Fruit fly (Drosophila melanogaster) whole organism, adult: ENCODE results near the gene abs.

Experiments
- CG12768 ChIP-seq: fragments of 200-800 bp; sonication (Bioruptor generic); optimal IDR thresholded peaks from 2 replicates; lab custom pipeline; 2017; ENCODE audit warnings: missing biosample characterization, missing genetic modification characterization, mild to moderate bottlenecking, moderate library complexity, missing genetic modification reagents
- CG14711 ChIP-seq: fragments of 200-800 bp; sonication (Bioruptor generic); optimal IDR thresholded peaks from 2 replicates; lab custom pipeline; 2018; ENCODE audit warnings: missing biosample characterization, mild to moderate bottlenecking, missing genetic modification characterization, moderate library complexity
- CG33017 ChIP-seq: fragments of 200-800 bp; sonication (Bioruptor generic); optimal IDR thresholded peaks from 2 replicates; lab custom pipeline; 2018; ENCODE audit warnings: missing biosample characterization, mild to moderate bottlenecking, missing genetic modification characterization, moderate library complexity
- CG5204 ChIP-seq: fragments of 200-800 bp; sonication (Bioruptor generic); optimal IDR thresholded peaks from 2 replicates; lab custom pipeline; 2016; ENCODE audit warnings: missing biosample characterization, missing genetic modification characterization
- CG7101 ChIP-seq: fragments of 200-800 bp; sonication (Bioruptor generic); optimal IDR thresholded peaks from 2 replicates; lab custom pipeline; 2018; ENCODE audit warnings: missing biosample characterization, mild to moderate bottlenecking, missing genetic modification characterization, moderate library complexity
- Clk ChIP-seq: fragments of 200-800 bp; sonication (Bioruptor generic); optimal IDR thresholded peaks from 2 replicates; lab custom pipeline; 2017; ENCODE audit warnings: missing biosample characterization, missing genetic modification characterization
- Hr96 ChIP-seq: fragments of 200-800 bp; sonication (Bioruptor generic); optimal IDR thresholded peaks from 2 replicates; lab custom pipeline; 2016; ENCODE audit warnings: missing biosample characterization, missing genetic modification characterization
- Mnt ChIP-seq: fragments of 200-800 bp; sonication (Bioruptor generic); optimal IDR thresholded peaks from 2 replicates; lab custom pipeline; 2016; ENCODE audit warnings: missing biosample characterization, mild to moderate bottlenecking, missing genetic modification characterization
- kay ChIP-seq: fragments of 200-800 bp; sonication (Bioruptor generic); peaks from one replicate; lab custom pipeline; 2016; ENCODE audit warnings: missing biosample characterization, missing genetic modification characterization, borderline replicate concordance
- ovo ChIP-seq: fragments of 200-800 bp; sonication (Bioruptor generic); optimal IDR thresholded peaks from 2 replicates; lab custom pipeline; 2016; ENCODE audit warnings: missing biosample characterization, missing genetic modification characterization
- pad ChIP-seq: fragments of 200-800 bp; sonication (Bioruptor generic); optimal IDR thresholded peaks from 3 replicates; lab custom pipeline; 2017; ENCODE audit warnings: missing biosample characterization, missing genetic modification characterization, mild to moderate bottlenecking, moderate library complexity, missing genetic modification reagents
- tj ChIP-seq: fragments of 200-800 bp; sonication (Bioruptor generic); optimal IDR thresholded peaks from 3 replicates; lab custom pipeline; 2017; ENCODE audit warnings: missing biosample characterization, mild to moderate bottlenecking, missing genetic modification characterization, moderate library complexity
- toe ChIP-seq: fragments of 200-800 bp; sonication (Bioruptor generic); optimal IDR thresholded peaks from 2 replicates; lab custom pipeline; 2016; ENCODE audit warnings: missing biosample characterization, missing genetic modification characterization

DNA sequence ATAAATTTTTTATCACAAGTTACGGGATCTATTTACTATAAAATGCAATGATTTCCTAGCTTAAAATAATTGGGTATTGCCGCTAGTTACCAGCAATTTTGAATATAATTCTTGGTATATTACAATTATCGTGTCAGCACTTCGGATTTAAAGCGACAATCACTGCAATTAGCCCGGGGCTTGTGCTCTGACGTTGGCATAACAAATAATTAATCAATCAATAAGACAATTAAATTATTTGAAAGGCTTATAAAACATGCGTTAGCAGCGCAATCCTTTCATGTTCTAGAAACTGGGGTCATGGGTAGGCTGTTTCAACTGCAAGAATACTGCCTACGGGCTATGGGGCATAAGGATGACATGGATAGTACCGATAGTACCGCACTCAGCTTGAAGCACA lies 23.8 kb downstream of the abs start, which contains the start of gene Or82a:
- no peak for TF ChIP-seq pad (GFP tag; lab: Kevin White, UChicago)
- TF ChIP-seq toe (GFP tag; lab: Kevin White, UChicago): no peak
- TF ChIP-seq CG5204 (GFP tag; lab: Kevin White, UChicago): no peak
- TF ChIP-seq CG12768 (GFP tag; lab: Kevin White, UChicago): no peak
- no peak for TF ChIP-seq Clk (GFP tag; lab: Kevin White, UChicago)
- no peak for TF ChIP-seq CG14711 (tag; lab: Kevin White, UChicago)
- no peak for TF ChIP-seq CG7101 (tag; lab: Kevin White, UChicago)
- TF ChIP-seq tj (GFP tag; lab: Kevin White, UChicago): no peak
- no peak for TF ChIP-seq CG33017 (tag; lab: Kevin White, UChicago)
- no peak for TF ChIP-seq Hr96
- TF ChIP-seq Mnt: no peak
- no peak for TF ChIP-seq ovo
- TF ChIP-seq kay: no peak
